Fruit fly (Drosophila melanogaster): ENCODE measurements around the gene CG6686.

DNA sequence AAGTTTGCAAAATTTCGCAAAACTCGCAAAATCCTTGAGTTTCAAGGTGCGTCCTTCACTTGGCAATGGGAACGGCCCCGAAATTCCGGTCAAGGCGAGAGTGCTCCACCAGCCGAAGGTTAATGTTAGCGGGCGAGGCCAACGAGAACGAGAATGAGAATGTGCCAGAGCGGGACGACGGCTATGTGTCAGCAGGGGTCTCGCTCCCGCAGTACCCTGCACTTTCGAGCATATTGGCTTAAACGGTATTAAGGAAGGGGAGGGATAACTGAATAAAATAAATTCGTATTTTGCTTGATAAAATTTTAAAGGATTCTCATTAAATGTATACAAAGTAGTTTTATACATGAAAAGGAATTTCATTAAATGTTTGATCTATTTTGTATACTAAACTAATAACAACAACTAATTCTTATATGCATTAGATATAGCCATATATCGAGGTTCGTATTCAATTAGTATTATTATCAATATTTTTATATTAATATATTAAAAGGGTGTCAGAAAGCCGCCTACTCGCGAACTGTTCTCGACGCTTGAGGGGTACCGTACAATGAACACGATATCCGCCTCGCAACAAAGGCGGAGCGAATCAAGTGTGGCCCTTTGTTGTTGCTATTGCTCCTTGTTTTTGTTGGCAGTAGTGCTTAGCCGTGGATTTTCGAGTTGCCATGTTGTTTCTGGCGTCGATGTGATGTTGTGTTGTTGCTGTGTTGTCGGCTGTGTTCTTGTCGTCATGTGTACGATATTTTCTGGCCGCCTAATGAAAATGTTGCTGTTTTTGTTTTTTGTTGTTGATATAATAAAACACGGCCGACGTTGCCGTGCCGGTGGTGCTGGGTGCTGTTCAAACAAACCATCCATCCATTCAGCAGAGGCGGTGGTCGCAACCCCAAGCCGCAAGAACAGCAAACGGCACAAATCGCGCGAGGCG, 18.8 kb upstream of the CG6686 start:
- TF ChIP-seq pan (optimal IDR thresholded peaks at IDR 0.05) (peak; percentile 80), psq (optimal IDR thresholded peaks at IDR 0.05) (no peak), usp (GFP tag; optimal IDR thresholded peaks at IDR 0.05) (no peak), EcR (GFP tag; optimal IDR thresholded peaks at IDR 0.05) (no peak), CG8478 (optimal IDR thresholded peaks at IDR 0.05) (peak; percentile 32)
